Worm (Caenorhabditis elegans): ENCODE data around the gene Y57G7A.3.

Gene Y57G7A.3

ce11 chrII:1324017-1324416 lies 38.4 kb downstream of the Y57G7A.3 start:
- TF ChIP-seq nhr-21 (tag; optimal IDR thresholded peaks at IDR 0.05) (no peak), egl-27 (tag; optimal IDR thresholded peaks at IDR 0.05) (no peak), C34F6.9 (tag; optimal IDR thresholded peaks at IDR 0.05) (no peak), dmd-4 (tag; optimal IDR thresholded peaks at IDR 0.05) (no peak), sem-4 (tag; optimal IDR thresholded peaks at IDR 0.05) (peak; percentile 27), crh-2 (tag; optimal IDR thresholded peaks at IDR 0.05) (peak; percentile 43)

- no peak for TF ChIP-seq nhr-12 (tag; optimal IDR thresholded peaks at IDR 0.05)
- TF ChIP-seq mbf-1 (tag; optimal IDR thresholded peaks at IDR 0.05) = no peak
- no peak for TF ChIP-seq blmp-1 (tag; optimal IDR thresholded peaks at IDR 0.05; ENCODE audit: insufficient read depth)
- TF ChIP-seq nhr-129 (tag; optimal IDR thresholded peaks at IDR 0.05) = no peak
- TF ChIP-seq nhr-77 (tag; optimal IDR thresholded peaks at IDR 0.05) = no peak
- no peak for TF ChIP-seq lin-39 (tag; optimal IDR thresholded peaks at IDR 0.05)
- no peak for TF ChIP-seq lin-11 (tag; optimal IDR thresholded peaks at IDR 0.05)
- TF ChIP-seq unc-55 (GFP tag; optimal IDR thresholded peaks at IDR 0.05) = no peak
- TF ChIP-seq mdl-1 (tag; optimal IDR thresholded peaks at IDR 0.05) = no peak
- TF ChIP-seq unc-62 (GFP tag; optimal IDR thresholded peaks at IDR 0.05) = no peak
- TF ChIP-seq ztf-1 (GFP tag; conservative IDR thresholded peaks at IDR 0.05) = no peak
- no peak for TF ChIP-seq lsy-2 (tag; optimal IDR thresholded peaks at IDR 0.05)
- TF ChIP-seq sem-4 (tag; optimal IDR thresholded peaks at IDR 0.05) = no peak
- TF ChIP-seq ztf-11 (tag; optimal IDR thresholded peaks at IDR 0.05) = no peak
- TF ChIP-seq nhr-21 (tag; optimal IDR thresholded peaks at IDR 0.05) = no peak
- no peak for TF ChIP-seq nhr-25 (tag; optimal IDR thresholded peaks at IDR 0.05)
Measured at ce11 chrII:1325604-1326003, 40.0 kb downstream of the Y57G7A.3 start.

ce11 chrII:1326689-1327088 lies 41.1 kb downstream of the Y57G7A.3 start, which contains the start of gene jip-1:
Gene jip-1, plus strand, starts transcription at chrII:1326989.
- TF ChIP-seq nhr-77 (tag; optimal IDR thresholded peaks at IDR 0.05) (no peak), elt-3 (tag; optimal IDR thresholded peaks at IDR 0.05) (no peak), zag-1 (tag; optimal IDR thresholded peaks at IDR 0.05) (no peak), unc-39 (tag; optimal IDR thresholded peaks at IDR 0.05) (no peak), snpc-4 (tag; optimal IDR thresholded peaks at IDR 0.05) (no peak), ztf-1 (GFP tag; conservative IDR thresholded peaks at IDR 0.05) (no peak), dmd-4 (tag; optimal IDR thresholded peaks at IDR 0.05) (no peak), fos-1 (tag; optimal IDR thresholded peaks at IDR 0.05) (no peak), alr-1 (tag; optimal IDR thresholded peaks at IDR 0.05) (no peak), crh-2 (tag; optimal IDR thresholded peaks at IDR 0.05) (no peak), sma-3 (GFP tag; optimal IDR thresholded peaks at IDR 0.05) (no peak)

- no peak for TF ChIP-seq blmp-1 (tag; optimal IDR thresholded peaks at IDR 0.05; ENCODE audit: insufficient read depth)
- no peak for TF ChIP-seq mdl-1 (tag; optimal IDR thresholded peaks at IDR 0.05)
- no peak for TF ChIP-seq elt-1 (tag; optimal IDR thresholded peaks at IDR 0.05)
- no peak for TF ChIP-seq R02D3.7 (tag; optimal IDR thresholded peaks at IDR 0.05)
- no peak for TF ChIP-seq ZK546.5 (tag; optimal IDR thresholded peaks at IDR 0.05)
- TF ChIP-seq lin-13 (GFP tag; optimal IDR thresholded peaks at IDR 0.05) = no peak
- no peak for TF ChIP-seq unc-55 (GFP tag; optimal IDR thresholded peaks at IDR 0.05)
- no peak for TF ChIP-seq nhr-11 (tag; optimal IDR thresholded peaks at IDR 0.05)
- TF ChIP-seq F13H6.1 (tag; optimal IDR thresholded peaks at IDR 0.05) = no peak
- no peak for TF ChIP-seq alr-1 (tag; optimal IDR thresholded peaks at IDR 0.05)
- no peak for TF ChIP-seq dmd-4 (tag; optimal IDR thresholded peaks at IDR 0.05)
- no peak for TF ChIP-seq nhr-10 (tag; optimal IDR thresholded peaks at IDR 0.05)
- no peak for TF ChIP-seq nhr-77 (tag; optimal IDR thresholded peaks at IDR 0.05)
- no peak for TF ChIP-seq nhr-25 (tag; optimal IDR thresholded peaks at IDR 0.05)
- TF ChIP-seq unc-39 (tag; optimal IDR thresholded peaks at IDR 0.05) = no peak
- TF ChIP-seq nhr-12 (tag; optimal IDR thresholded peaks at IDR 0.05) = no peak
- no peak for TF ChIP-seq snpc-4 (tag; optimal IDR thresholded peaks at IDR 0.05)
Measured at ce11 chrII:1329887-1330286, 44.3 kb downstream of the Y57G7A.3 start.

Measured in whole organism, L2 larva.